Fruit fly (Drosophila melanogaster) whole organism, prepupa: Measurements from ENCODE around the gene PGRP-SB1.
A peak's percentile ranks its signal among the peaks of the same experiment; 100 is the strongest.

Experiments
- Blimp-1 ChIP-seq: fragments of 200-800 bp; sonication (Bioruptor generic); optimal IDR thresholded peaks from 3 replicates; lab custom pipeline; 2017; ENCODE audit warnings: missing biosample characterization, missing genetic modification characterization, mild to moderate bottlenecking, moderate library complexity, missing genetic modification reagents
- CG10631 ChIP-seq: fragments of 200-800 bp; sonication (Bioruptor generic); optimal IDR thresholded peaks from 2 replicates; lab custom pipeline; 2016; ENCODE audit warnings: missing biosample characterization, missing genetic modification characterization
- CG10669 ChIP-seq: fragments of 200-800 bp; sonication (Bioruptor generic); optimal IDR thresholded peaks from 3 replicates; lab custom pipeline; 2018; ENCODE audit warnings: missing biosample characterization, mild to moderate bottlenecking, missing genetic modification characterization, moderate library complexity
- CG11902 ChIP-seq: fragments of 200-800 bp; sonication (Bioruptor generic); optimal IDR thresholded peaks from 3 replicates; lab custom pipeline; 2016; ENCODE audit warnings: missing biosample characterization, missing genetic modification characterization
- CG15336 ChIP-seq: fragments of 200-800 bp; sonication (Bioruptor generic); IDR thresholded peaks from 2 replicates; pipeline ENCODE4 v1.3.6; 2022; ENCODE audit warnings: missing biosample characterization, missing genetic modification characterization
- CG1621 ChIP-seq: fragments of 200-800 bp; sonication (Bioruptor generic); optimal IDR thresholded peaks from 3 replicates; lab custom pipeline; 2018; ENCODE audit warnings: missing biosample characterization, mild to moderate bottlenecking, missing genetic modification characterization
- CG16779 ChIP-seq: fragments of 200-800 bp; sonication (Bioruptor generic); optimal IDR thresholded peaks from 3 replicates; lab custom pipeline; 2017; ENCODE audit warnings: missing biosample characterization, mild to moderate bottlenecking, missing genetic modification characterization
- CG31627 ChIP-seq: fragments of 200-800 bp; sonication (Bioruptor generic); optimal IDR thresholded peaks from 3 replicates; lab custom pipeline; 2016; ENCODE audit warnings: missing biosample characterization, missing genetic modification characterization
- CG32006 ChIP-seq: fragments of 200-800 bp; sonication (Bioruptor generic); optimal IDR thresholded peaks from 3 replicates; lab custom pipeline; 2017; ENCODE audit warnings: missing biosample characterization, mild to moderate bottlenecking, missing genetic modification characterization
- CG34406 ChIP-seq: fragments of 200-800 bp; sonication (Bioruptor generic); optimal IDR thresholded peaks from 3 replicates; lab custom pipeline; 2016; ENCODE audit warnings: missing biosample characterization, missing genetic modification characterization
- CG3919 ChIP-seq: fragments of 200-800 bp; sonication (Bioruptor generic); optimal IDR thresholded peaks from 3 replicates; lab custom pipeline; 2016; ENCODE audit warnings: missing biosample characterization, missing genetic modification characterization
- CG4318 ChIP-seq: fragments of 200-800 bp; sonication (Bioruptor generic); optimal IDR thresholded peaks from 3 replicates; lab custom pipeline; 2017; ENCODE audit warnings: missing biosample characterization, mild to moderate bottlenecking, missing genetic modification characterization
- CG6276 ChIP-seq: fragments of 200-800 bp; sonication (Bioruptor generic); optimal IDR thresholded peaks from 2 replicates; lab custom pipeline; 2017; ENCODE audit warnings: missing biosample characterization, mild to moderate bottlenecking, missing genetic modification characterization
- CG6792 ChIP-seq: fragments of 200-800 bp; sonication (Bioruptor generic); optimal IDR thresholded peaks from 3 replicates; lab custom pipeline; 2016; ENCODE audit warnings: missing biosample characterization, missing genetic modification characterization
- CG6854 ChIP-seq: fragments of 200-800 bp; sonication (Bioruptor generic); optimal IDR thresholded peaks from 2 replicates; lab custom pipeline; 2017; ENCODE audit warnings: missing biosample characterization, mild to moderate bottlenecking, missing genetic modification characterization
- CG7368 ChIP-seq: fragments of 200-800 bp; sonication (Bioruptor generic); optimal IDR thresholded peaks from 3 replicates; lab custom pipeline; 2016; ENCODE audit warnings: missing biosample characterization, missing genetic modification characterization
- CG8119 ChIP-seq: fragments of 200-800 bp; sonication (Bioruptor generic); IDR thresholded peaks from 3 replicates; pipeline ENCODE4 v1.3.6; 2022; ENCODE audit warnings: missing biosample characterization, missing genetic modification characterization
- CG8632 ChIP-seq: fragments of 200-800 bp; sonication (Bioruptor generic); optimal IDR thresholded peaks from 3 replicates; lab custom pipeline; 2016; ENCODE audit warnings: missing biosample characterization, missing genetic modification characterization
- Eip75B ChIP-seq: fragments of 200-800 bp; sonication (Bioruptor generic); optimal IDR thresholded peaks from 3 replicates; lab custom pipeline; 2016; ENCODE audit warnings: missing biosample characterization, missing genetic modification characterization
- Eip78C ChIP-seq: fragments of 200-800 bp; sonication (Bioruptor generic); peaks from one replicate; lab custom pipeline; 2016; ENCODE audit warnings: missing biosample characterization, missing genetic modification characterization
- Ets21C ChIP-seq: fragments of 200-800 bp; sonication (Bioruptor generic); optimal IDR thresholded peaks from 3 replicates; lab custom pipeline; 2016; ENCODE audit warnings: missing biosample characterization, missing genetic modification characterization
- Gug ChIP-seq: fragments of 200-800 bp; sonication (Bioruptor generic); IDR thresholded peaks from 2 replicates; pipeline ENCODE4 v1.3.6; 2022; ENCODE audit warnings: missing biosample characterization, missing genetic modification characterization
- Hr38 ChIP-seq: sonication (Bioruptor generic); optimal IDR thresholded peaks from 2 replicates; lab custom pipeline; 2016; ENCODE audit warnings: missing biosample characterization, missing genetic modification characterization
- Hr39 ChIP-seq: fragments of 200-800 bp; sonication (Bioruptor generic); optimal IDR thresholded peaks from 2 replicates; lab custom pipeline; 2016; ENCODE audit warnings: missing biosample characterization, missing genetic modification characterization
- Hr4 ChIP-seq: fragments of 200-800 bp; sonication (Bioruptor generic); optimal IDR thresholded peaks from 3 replicates; lab custom pipeline; 2016; ENCODE audit warnings: missing biosample characterization, missing genetic modification characterization
- Met ChIP-seq: fragments of 200-800 bp; sonication (Bioruptor generic); optimal IDR thresholded peaks from 3 replicates; lab custom pipeline; 2016; ENCODE audit warnings: missing biosample characterization, missing genetic modification characterization
- Smox ChIP-seq: fragments of 200-800 bp; sonication (Bioruptor generic); optimal IDR thresholded peaks from 3 replicates; lab custom pipeline; 2016; ENCODE audit warnings: missing biosample characterization, missing genetic modification characterization
- Sox14 ChIP-seq: fragments of 200-800 bp; sonication (Bioruptor generic); optimal IDR thresholded peaks from 3 replicates; lab custom pipeline; 2016; ENCODE audit warnings: missing biosample characterization, missing genetic modification characterization
- acj6 ChIP-seq: fragments of 200-800 bp; sonication (Bioruptor generic); optimal IDR thresholded peaks from 3 replicates; lab custom pipeline; 2016; ENCODE audit warnings: missing biosample characterization, missing genetic modification characterization
- cyc ChIP-seq: fragments of 200-800 bp; sonication (Bioruptor generic); optimal IDR thresholded peaks from 3 replicates; lab custom pipeline; 2016; ENCODE audit warnings: missing biosample characterization, missing genetic modification characterization
- dac ChIP-seq: fragments of 200-800 bp; sonication (Bioruptor generic); optimal IDR thresholded peaks from 2 replicates; lab custom pipeline; 2017; ENCODE audit warnings: missing biosample characterization, mild to moderate bottlenecking, missing genetic modification characterization
- dsx ChIP-seq: fragments of 200-800 bp; optimal IDR thresholded peaks from 3 replicates; lab custom pipeline; 2019; ENCODE audit warnings: missing biosample characterization, mild to moderate bottlenecking, missing genetic modification characterization, moderate library complexity; ENCODE audit not compliant: poor library complexity, severe bottlenecking
- eg ChIP-seq: fragments of 200-800 bp; sonication (Bioruptor generic); IDR thresholded peaks from 3 replicates; pipeline ENCODE4 v1.3.6; 2022; ENCODE audit warnings: missing biosample characterization, missing genetic modification characterization
- esn ChIP-seq: fragments of 200-800 bp; sonication (Bioruptor generic); optimal IDR thresholded peaks from 2 replicates; lab custom pipeline; 2016; ENCODE audit warnings: missing biosample characterization, mild to moderate bottlenecking, missing genetic modification characterization, moderate library complexity
- fd59A ChIP-seq: fragments of 200-800 bp; sonication (Bioruptor generic); optimal IDR thresholded peaks from 2 replicates; lab custom pipeline; 2017; ENCODE audit warnings: missing biosample characterization, mild to moderate bottlenecking, missing genetic modification characterization, missing genetic modification reagents
- lz ChIP-seq: fragments of 200-800 bp; sonication (Bioruptor generic); optimal IDR thresholded peaks from 3 replicates; lab custom pipeline; 2016; ENCODE audit warnings: missing biosample characterization, missing genetic modification characterization
- net ChIP-seq: fragments of 200-800 bp; sonication (Bioruptor generic); optimal IDR thresholded peaks from 3 replicates; lab custom pipeline; 2016; ENCODE audit warnings: missing biosample characterization, missing genetic modification characterization
- pdm3 ChIP-seq: fragments of 200-800 bp; sonication (Bioruptor generic); optimal IDR thresholded peaks from 3 replicates; lab custom pipeline; 2016; ENCODE audit warnings: missing biosample characterization, missing genetic modification characterization
- salr ChIP-seq, 2 experiments: fragments of 200-800 bp; sonication (Bioruptor generic); optimal IDR thresholded peaks; 3 replicates each; lab custom pipeline; 2016 to 2018; ENCODE audit warnings: missing biosample characterization in 2 of 2, missing genetic modification characterization in 2 of 2, mild to moderate bottlenecking in 1 of 2
- spab ChIP-seq: fragments of 200-800 bp; sonication (Bioruptor generic); optimal IDR thresholded peaks from 2 replicates; lab custom pipeline; 2017; ENCODE audit warnings: missing biosample characterization, mild to moderate bottlenecking, missing genetic modification characterization, missing genetic modification reagents
- ss ChIP-seq, 2 experiments: fragments of 200-800 bp; sonication (Bioruptor generic); optimal IDR thresholded peaks; 2 replicates in 1 of 2; 3 replicates in 1 of 2; lab custom pipeline; 2017 to 2018; ENCODE audit warnings: mild to moderate bottlenecking in 2 of 2, missing biosample characterization in 2 of 2, missing genetic modification characterization in 2 of 2, moderate library complexity in 1 of 2
- svp ChIP-seq: fragments of 200-800 bp; sonication (Bioruptor generic); peaks from one replicate; lab custom pipeline; 2016; ENCODE audit warnings: missing biosample characterization, missing genetic modification characterization
- topi ChIP-seq: fragments of 200-800 bp; sonication (Bioruptor generic); optimal IDR thresholded peaks from 3 replicates; lab custom pipeline; 2016; ENCODE audit warnings: missing biosample characterization, missing genetic modification characterization
- vri ChIP-seq: fragments of 200-800 bp; sonication (Bioruptor generic); optimal IDR thresholded peaks from 3 replicates; lab custom pipeline; 2016; ENCODE audit warnings: missing biosample characterization, mild to moderate bottlenecking, missing genetic modification characterization

PGRP-SB1 gene

DNA sequence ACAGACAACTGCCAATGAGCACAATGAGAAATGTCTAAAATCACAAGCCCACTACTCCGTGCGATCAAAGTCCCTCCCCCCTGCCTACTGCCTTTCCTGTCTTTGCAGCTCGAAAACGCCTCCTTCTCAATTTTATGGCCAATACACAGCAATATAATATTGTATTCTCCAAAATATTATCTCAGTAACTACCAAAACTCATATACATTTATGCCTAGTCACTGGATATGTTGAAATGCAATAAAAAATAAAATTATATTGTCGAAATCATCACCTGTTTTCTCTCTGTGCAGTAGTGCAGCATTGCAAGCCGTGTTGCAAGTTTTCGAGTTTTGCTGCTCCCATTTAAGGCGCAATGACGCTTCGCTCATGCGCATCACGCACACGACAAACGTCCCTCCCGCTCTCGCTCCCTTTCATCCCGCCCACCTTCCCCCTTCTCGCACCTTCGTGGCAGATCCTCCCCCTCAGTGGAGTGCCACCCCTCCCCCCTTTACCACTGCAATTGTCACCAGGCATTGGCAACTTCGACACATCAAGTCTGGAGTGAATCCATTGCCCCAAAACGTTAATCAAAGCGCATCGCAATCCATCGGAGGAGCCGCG, 30.8 kb upstream of the PGRP-SB1 start (continued):
- TF ChIP-seq ss (GFP tag; optimal IDR thresholded peaks at IDR 0.05; lab: Kevin White, UChicago) (peak; percentile 93 to 96), lz (GFP tag; lab: Kevin White, UChicago) (peak; percentile 73), CG10631 (GFP tag; lab: Kevin White, UChicago) (peak; percentile 82), vri (GFP tag; lab: Kevin White, UChicago) (peak; percentile 30), net (peak; percentile 63), Ets21C (GFP tag; lab: Kevin White, UChicago) (peak; percentile 53), CG1621 (tag; lab: Kevin White, UChicago) (peak; percentile 86), Hr4 (peak; percentile 86), Met (GFP tag; lab: Kevin White, UChicago) (peak; percentile 75)

DNA sequence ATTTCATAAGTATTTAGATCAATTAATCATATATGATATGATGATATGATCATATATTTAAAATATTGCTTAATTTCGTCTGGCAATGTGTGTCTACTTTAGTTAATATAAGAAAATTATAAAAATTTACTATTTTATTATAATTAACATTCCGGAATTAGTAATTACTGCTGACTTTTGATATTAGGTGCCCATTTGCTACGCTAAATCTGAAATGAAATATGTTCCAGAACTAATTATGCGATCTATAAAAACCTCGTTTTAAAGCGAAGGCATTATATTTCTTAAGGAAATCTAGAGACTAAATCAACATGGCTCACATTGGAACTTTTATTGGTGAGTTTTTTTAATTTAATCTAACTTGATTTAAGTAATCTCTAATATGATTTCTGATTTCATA, 27.4 kb upstream of the PGRP-SB1 start, which contains the start of gene CG42852:
CG42852 (plus strand) TSS at position 301 of the 400 bp plus-strand sequence.
- TF ChIP-seq Hr38 (no peak), salr (GFP tag; optimal IDR thresholded peaks at IDR 0.05; lab: Kevin White, UChicago) (no peak), fd59A (GFP tag; lab: Kevin White, UChicago) (no peak), Blimp-1 (no peak), CG10669 (no peak), CG7368 (GFP tag; lab: Kevin White, UChicago) (no peak)

DNA sequence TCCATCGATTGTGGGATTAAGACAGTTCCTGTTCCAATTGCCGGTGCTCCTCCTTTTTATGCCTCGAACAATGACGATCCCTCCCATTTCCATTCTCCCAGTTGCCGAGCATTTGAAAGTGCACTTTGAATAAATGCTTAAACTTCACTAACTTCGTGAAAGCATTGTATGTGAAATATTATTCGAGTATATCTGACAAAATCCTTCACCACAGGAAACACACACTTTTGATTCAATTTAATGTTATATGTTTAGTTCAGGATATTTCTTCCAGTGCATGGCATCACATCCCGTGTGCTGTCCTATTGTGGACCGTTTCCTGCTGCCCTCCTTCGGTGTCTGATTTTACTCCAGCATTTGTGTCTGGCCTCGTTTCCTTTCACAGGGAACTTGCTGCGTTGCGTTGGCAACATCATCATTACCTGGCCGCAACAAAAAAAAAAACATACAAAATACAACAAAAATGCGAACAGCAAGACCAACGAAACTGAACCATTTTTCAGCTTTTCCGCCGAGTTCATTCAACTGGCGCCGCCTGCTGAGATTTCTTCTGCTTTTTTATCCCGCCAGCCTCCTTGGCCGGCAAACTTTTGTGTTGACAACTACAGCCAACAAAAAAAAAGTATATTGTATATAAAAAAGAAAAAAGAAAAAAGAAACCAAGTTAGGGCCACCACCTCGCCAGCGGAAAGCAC, 24.8 kb upstream of the PGRP-SB1 start:
- TF ChIP-seq salr (GFP tag; optimal IDR thresholded peaks at IDR 0.05; lab: Kevin White, UChicago) = peak; percentile 64 to 69
- peak; percentile 27 for TF ChIP-seq CG11902 (GFP tag; lab: Kevin White, UChicago)
- TF ChIP-seq Hr4 = peak; percentile 70
- peak; percentile 80 for TF ChIP-seq CG6276
- TF ChIP-seq Smox (GFP tag; lab: Kevin White, UChicago) = peak; percentile 18
- TF ChIP-seq Ets21C (GFP tag; lab: Kevin White, UChicago) = peak; percentile 2
- TF ChIP-seq Blimp-1 = no peak
- peak; percentile 82 for TF ChIP-seq CG15336 (GFP tag; lab: Robert Waterston, UW)
- TF ChIP-seq Sox14 = peak; percentile 79
- TF ChIP-seq acj6 (GFP tag; lab: Kevin White, UChicago) = peak; percentile 71
- TF ChIP-seq topi (GFP tag; lab: Kevin White, UChicago) = peak; percentile 51
- TF ChIP-seq ss (GFP tag; optimal IDR thresholded peaks at IDR 0.05; lab: Kevin White, UChicago) = peak; percentile 34 to 64
- peak; percentile 78 for TF ChIP-seq svp (GFP tag; lab: Kevin White, UChicago)
- TF ChIP-seq Hr39 = peak; percentile 20
- peak; percentile 56 for TF ChIP-seq CG6792 (GFP tag; lab: Kevin White, UChicago)
- peak; percentile 65 for TF ChIP-seq CG10669
- peak; percentile 46 for TF ChIP-seq cyc
- TF ChIP-seq CG31627 (GFP tag; lab: Kevin White, UChicago) = peak; percentile 38
- TF ChIP-seq CG32006 = peak; percentile 75
- peak; percentile 67 for TF ChIP-seq CG16779 (tag; lab: Kevin White, UChicago)
- TF ChIP-seq eg (GFP tag; lab: Robert Waterston, UW) = peak; percentile 81
- TF ChIP-seq CG4318 = peak; percentile 50
- TF ChIP-seq CG8119 (GFP tag; lab: Robert Waterston, UW) = peak; percentile 74
- TF ChIP-seq CG8632 (GFP tag; lab: Kevin White, UChicago) = peak; percentile 43
- TF ChIP-seq Gug (GFP tag; lab: Robert Waterston, UW) = peak; percentile 35; the same call in 1 of the 2 replicates
- TF ChIP-seq dsx (GFP tag; lab: Kevin White, UChicago) = peak; percentile 27
- peak; percentile 91 for TF ChIP-seq Eip78C (GFP tag; lab: Kevin White, UChicago)
- no peak for TF ChIP-seq Hr38
- peak; percentile 68 for TF ChIP-seq CG7368 (GFP tag; lab: Kevin White, UChicago)
- TF ChIP-seq esn (GFP tag; lab: Kevin White, UChicago) = peak; percentile 36
- TF ChIP-seq pdm3 = peak; percentile 63
- TF ChIP-seq spab (GFP tag; lab: Kevin White, UChicago) = peak; percentile 66
- TF ChIP-seq dac (GFP tag; lab: Kevin White, UChicago) = peak; percentile 18
- TF ChIP-seq CG10631 (GFP tag; lab: Kevin White, UChicago) = peak; percentile 81
- TF ChIP-seq vri (GFP tag; lab: Kevin White, UChicago) = no peak
- peak; percentile 35 for TF ChIP-seq Met (GFP tag; lab: Kevin White, UChicago)
- peak; percentile 77 for TF ChIP-seq Eip75B
- TF ChIP-seq CG3919 (GFP tag; lab: Kevin White, UChicago) = peak; percentile 84
- no peak for TF ChIP-seq CG6854 (GFP tag; lab: Kevin White, UChicago)
- peak; percentile 38 for TF ChIP-seq CG34406 (GFP tag; lab: Kevin White, UChicago)
